Fruit fly (Drosophila melanogaster) whole organism, embryonic: Measurements from ENCODE around the gene CG13409.
A peak's percentile ranks its signal among the peaks of the same experiment; 100 is the strongest.

Source experiments
- Awh ChIP-seq: fragments of 200-800 bp; sonication (Bioruptor generic); IDR thresholded peaks from 2 replicates; pipeline ENCODE4, ENCODE4 v1.3.6; 2022; ENCODE audit warnings: missing biosample characterization, missing genetic modification characterization
- Bdp1 ChIP-seq: fragments of 200-800 bp; sonication (Bioruptor generic); optimal IDR thresholded peaks from 3 replicates; lab custom pipeline; 2016; ENCODE audit warnings: missing biosample characterization, missing genetic modification characterization
- CG10209 ChIP-seq: fragments of 200-800 bp; sonication (Bioruptor generic); optimal IDR thresholded peaks from 3 replicates; lab custom pipeline; 2017; ENCODE audit warnings: missing biosample characterization, mild to moderate bottlenecking, missing genetic modification characterization, missing genetic modification reagents
- CG11456 ChIP-seq: fragments of 200-800 bp; sonication (Bioruptor generic); IDR thresholded peaks from 3 replicates; pipeline ENCODE4 v1.3.6; 2022; ENCODE audit warnings: missing biosample characterization, missing genetic modification characterization
- CG12071 ChIP-seq: fragments of 200-800 bp; sonication (Bioruptor generic); optimal IDR thresholded peaks from 3 replicates; lab custom pipeline; 2018; ENCODE audit warnings: missing biosample characterization, mild to moderate bottlenecking, missing genetic modification characterization
- CG12155 ChIP-seq: fragments of 200-800 bp; sonication (Bioruptor generic); optimal IDR thresholded peaks from 3 replicates; lab custom pipeline; 2016; ENCODE audit warnings: missing biosample characterization, missing genetic modification characterization
- CG12219 ChIP-seq: fragments of 200-800 bp; sonication (Bioruptor generic); optimal IDR thresholded peaks from 3 replicates; lab custom pipeline; 2018; ENCODE audit warnings: missing biosample characterization, mild to moderate bottlenecking, missing genetic modification characterization
- CG13624 ChIP-seq: fragments of 200-800 bp; sonication (Bioruptor generic); optimal IDR thresholded peaks from 2 replicates; lab custom pipeline; 2016; ENCODE audit warnings: missing biosample characterization, missing genetic modification characterization
- CG15514 ChIP-seq: fragments of 200-800 bp; sonication (Bioruptor generic); optimal IDR thresholded peaks from 3 replicates; lab custom pipeline; 2017; ENCODE audit warnings: missing biosample characterization, missing genetic modification characterization, mild to moderate bottlenecking, moderate library complexity, missing genetic modification reagents
- CG16815 ChIP-seq: fragments of 200-800 bp; sonication (Bioruptor generic); optimal IDR thresholded peaks from 3 replicates; lab custom pipeline; 2017; ENCODE audit warnings: missing biosample characterization, mild to moderate bottlenecking, missing genetic modification characterization
- CG30403 ChIP-seq: fragments of 200-800 bp; sonication (Bioruptor generic); optimal IDR thresholded peaks from 3 replicates; lab custom pipeline; 2016; ENCODE audit warnings: missing biosample characterization, missing genetic modification characterization
- CG32772 ChIP-seq: fragments of 200-800 bp; sonication (Bioruptor generic); IDR thresholded peaks from 2 replicates; pipeline ENCODE4 v1.3.6; 2022; ENCODE audit warnings: missing biosample characterization, missing genetic modification characterization
- CG34376 ChIP-seq: fragments of 200-800 bp; sonication (Bioruptor generic); optimal IDR thresholded peaks from 2 replicates; lab custom pipeline; 2018; ENCODE audit warnings: missing biosample characterization, mild to moderate bottlenecking, missing genetic modification characterization
- CG3847 ChIP-seq: fragments of 200-800 bp; sonication (Bioruptor generic); IDR thresholded peaks from 2 replicates; pipeline ENCODE4 v1.3.6; 2022; ENCODE audit warnings: missing biosample characterization, missing genetic modification characterization
- CG3995 ChIP-seq: fragments of 200-800 bp; sonication (Bioruptor generic); optimal IDR thresholded peaks from 3 replicates; lab custom pipeline; 2016; ENCODE audit warnings: missing biosample characterization, missing genetic modification characterization
- CG4424 ChIP-seq: fragments of 200-800 bp; sonication (Bioruptor generic); optimal IDR thresholded peaks from 3 replicates; lab custom pipeline; 2016; ENCODE audit warnings: missing biosample characterization, missing genetic modification characterization
- CG4820 ChIP-seq: fragments of 200-800 bp; sonication (Bioruptor generic); optimal IDR thresholded peaks from 3 replicates; lab custom pipeline; 2016; ENCODE audit warnings: missing biosample characterization, missing genetic modification characterization
- CG8924 ChIP-seq: fragments of 200-800 bp; optimal IDR thresholded peaks from 3 replicates; lab custom pipeline; 2019; ENCODE audit warnings: missing biosample characterization, mild to moderate bottlenecking, missing genetic modification characterization, moderate library complexity
- CG9797 ChIP-seq: fragments of 200-800 bp; sonication (Bioruptor generic); optimal IDR thresholded peaks from 3 replicates; lab custom pipeline; 2018; ENCODE audit warnings: missing biosample characterization, mild to moderate bottlenecking, missing genetic modification characterization
- CG9817 ChIP-seq: fragments of 200-800 bp; sonication (Bioruptor generic); optimal IDR thresholded peaks from 2 replicates; lab custom pipeline; 2018; ENCODE audit warnings: missing biosample characterization, mild to moderate bottlenecking, missing genetic modification characterization, moderate library complexity
- CTCF ChIP-seq: fragments of 200-800 bp; sonication (Bioruptor generic); optimal IDR thresholded peaks from 2 replicates; lab custom pipeline; 2017; ENCODE audit warnings: missing biosample characterization, mild to moderate bottlenecking, missing genetic modification characterization, moderate library complexity
- Deaf1 ChIP-seq: fragments of 200-800 bp; optimal IDR thresholded peaks from 3 replicates; lab custom pipeline; 2019; ENCODE audit warnings: missing biosample characterization, mild to moderate bottlenecking, missing genetic modification characterization, moderate library complexity
- Doc2 ChIP-seq: fragments of 200-800 bp; sonication (Bioruptor generic); IDR thresholded peaks from 2 replicates; pipeline ENCODE4 v1.3.6; 2022; ENCODE audit warnings: missing biosample characterization, missing genetic modification characterization
- Doc3 ChIP-seq: fragments of 200-800 bp; sonication (Bioruptor generic); IDR thresholded peaks from 3 replicates; pipeline ENCODE4 v1.3.6; 2022; ENCODE audit warnings: missing biosample characterization, missing genetic modification characterization; ENCODE audit not compliant: partially characterized antibody
- Drgx ChIP-seq: fragments of 200-800 bp; sonication (Bioruptor generic); IDR thresholded peaks from 2 replicates; pipeline ENCODE4 v1.3.6; 2022; ENCODE audit warnings: missing biosample characterization, missing genetic modification characterization
- Elba2 ChIP-seq: fragments of 200-800 bp; sonication (Bioruptor generic); optimal IDR thresholded peaks from 3 replicates; lab custom pipeline; 2016; ENCODE audit warnings: missing biosample characterization, missing genetic modification characterization
- Gug ChIP-seq: fragments of 200-800 bp; sonication (Bioruptor generic); IDR thresholded peaks from 4 replicates; pipeline ENCODE4 v1.3.6; 2022; ENCODE audit warnings: missing biosample characterization, missing genetic modification characterization
- HLHmδ ChIP-seq: fragments of 200-800 bp; sonication (Bioruptor generic); optimal IDR thresholded peaks from 2 replicates; lab custom pipeline; 2018; ENCODE audit warnings: missing biosample characterization, mild to moderate bottlenecking, missing genetic modification characterization, moderate library complexity
- Hr3 ChIP-seq: fragments of 200-800 bp; sonication (Bioruptor generic); optimal IDR thresholded peaks from 3 replicates; lab custom pipeline; 2016; ENCODE audit warnings: missing biosample characterization, missing genetic modification characterization
- Hr39 ChIP-seq: fragments of >200 bp; optimal IDR thresholded peaks from 2 replicates; lab custom pipeline; 2017
- Hr51 ChIP-seq, 2 experiments: fragments of 200-800 bp; sonication (Bioruptor generic); optimal IDR thresholded peaks; 2 replicates in 1 of 2; 3 replicates in 1 of 2; lab custom pipeline; 2016 to 2018; ENCODE audit warnings: missing biosample characterization in 2 of 2, missing genetic modification characterization in 2 of 2, mild to moderate bottlenecking in 1 of 2, moderate library complexity in 1 of 2
- Sin3A ChIP-seq: fragments of >200 bp; optimal IDR thresholded peaks from 2 replicates; lab custom pipeline; 2018
- Sox100B ChIP-seq: fragments of 200-800 bp; sonication (Bioruptor generic); optimal IDR thresholded peaks from 3 replicates; lab custom pipeline; 2018; ENCODE audit warnings: missing biosample characterization, mild to moderate bottlenecking, missing genetic modification characterization
- ac ChIP-seq: fragments of 200-800 bp; sonication (Bioruptor generic); optimal IDR thresholded peaks from 3 replicates; lab custom pipeline; 2017; ENCODE audit warnings: missing biosample characterization, mild to moderate bottlenecking, missing genetic modification characterization
- bab2 ChIP-seq: fragments of 200-800 bp; sonication (Bioruptor generic); optimal IDR thresholded peaks from 2 replicates; lab custom pipeline; 2016; ENCODE audit warnings: missing biosample characterization, missing genetic modification characterization
- ci ChIP-seq: fragments of 200-800 bp; sonication (Bioruptor generic); IDR thresholded peaks from 3 replicates; pipeline ENCODE4 v1.3.6; 2022; ENCODE audit warnings: missing biosample characterization, missing genetic modification characterization
- dm ChIP-seq: fragments of 200-800 bp; sonication (Bioruptor generic); optimal IDR thresholded peaks from 3 replicates; lab custom pipeline; 2016; ENCODE audit warnings: missing biosample characterization, missing genetic modification characterization
- eyg ChIP-seq: fragments of 200-800 bp; sonication (Bioruptor generic); optimal IDR thresholded peaks from 3 replicates; lab custom pipeline; 2016; ENCODE audit warnings: missing biosample characterization, missing genetic modification characterization
- fu2 ChIP-seq: fragments of 200-800 bp; sonication (Bioruptor generic); optimal IDR thresholded peaks from 2 replicates; lab custom pipeline; 2016; ENCODE audit warnings: missing biosample characterization, missing genetic modification characterization
- ken ChIP-seq: fragments of 200-800 bp; sonication (Bioruptor generic); IDR thresholded peaks from 3 replicates; pipeline ENCODE4 v1.3.6; 2022; ENCODE audit warnings: missing biosample characterization, missing genetic modification characterization
- mam ChIP-seq: fragments of 200-800 bp; sonication (Bioruptor generic); optimal IDR thresholded peaks from 3 replicates; lab custom pipeline; 2016; ENCODE audit warnings: missing biosample characterization, missing genetic modification characterization
- nerfin-2 ChIP-seq: fragments of 200-800 bp; sonication (Bioruptor generic); IDR thresholded peaks from 2 replicates; pipeline ENCODE4 v1.3.6; 2022; ENCODE audit warnings: missing biosample characterization, missing genetic modification characterization; ENCODE audit not compliant: partially characterized antibody
- odd ChIP-seq: fragments of 200-800 bp; sonication (Bioruptor generic); optimal IDR thresholded peaks from 2 replicates; lab custom pipeline; 2017; ENCODE audit warnings: missing biosample characterization, mild to moderate bottlenecking, missing genetic modification characterization
- pros ChIP-seq: fragments of 200-800 bp; sonication (Bioruptor generic); optimal IDR thresholded peaks from 3 replicates; lab custom pipeline; 2019; ENCODE audit warnings: missing biosample characterization, mild to moderate bottlenecking, missing genetic modification characterization, moderate library complexity
- psq ChIP-seq: fragments of 200-800 bp; sonication (Bioruptor generic); optimal IDR thresholded peaks from 2 replicates; lab custom pipeline; 2017; ENCODE audit warnings: missing biosample characterization, missing genetic modification characterization
- pzg ChIP-seq: fragments of 200-800 bp; sonication (Bioruptor generic); optimal IDR thresholded peaks from 3 replicates; lab custom pipeline; 2018; ENCODE audit warnings: missing biosample characterization, mild to moderate bottlenecking, missing genetic modification characterization, moderate library complexity
- sens ChIP-seq: fragments of 200-800 bp; sonication (Bioruptor generic); peaks from one replicate; lab custom pipeline; 2016; ENCODE audit warnings: missing biosample characterization, missing genetic modification characterization
- sug ChIP-seq: fragments of 200-800 bp; optimal IDR thresholded peaks from 2 replicates; lab custom pipeline; 2019; ENCODE audit warnings: missing biosample characterization, mild to moderate bottlenecking, missing genetic modification characterization, moderate library complexity
- vnd ChIP-seq: fragments of 200-800 bp; sonication (Bioruptor generic); IDR thresholded peaks from 3 replicates; pipeline ENCODE4 v1.3.6; 2022; ENCODE audit warnings: missing biosample characterization, missing genetic modification characterization; ENCODE audit not compliant: partially characterized antibody
- vvl ChIP-seq: fragments of 200-800 bp; sonication (Bioruptor generic); IDR thresholded peaks from 2 replicates; pipeline ENCODE4 v1.3.6; 2022; ENCODE audit warnings: missing biosample characterization, missing genetic modification characterization
- yki ChIP-seq: fragments of >200 bp; optimal IDR thresholded peaks from 3 replicates; lab custom pipeline; 2018
- zen2 ChIP-seq: fragments of 200-800 bp; sonication (Bioruptor generic); IDR thresholded peaks from 3 replicates; pipeline ENCODE4 v1.3.6; 2022; ENCODE audit warnings: missing biosample characterization, missing genetic modification characterization; ENCODE audit not compliant: partially characterized antibody

Gene CG13409

dm6 chr3R:22018777-22019420 is 12.8 kb downstream of the CG13409 start, which contains the start of gene Idh3b (continued):
- TF ChIP-seq CG9817 (tag; lab: Kevin White, UChicago) (peak; percentile 67), Sox100B (GFP tag; lab: Kevin White, UChicago) (no peak), Doc2 (peak; percentile 28; the same call in 1 of the 2 replicates), CG15514 (GFP tag; lab: Kevin White, UChicago) (peak; percentile 83), CG9797 (peak; percentile 70), CG4424 (GFP tag; lab: Kevin White, UChicago) (peak; percentile 53), CG10209 (no peak), CG30403 (peak; percentile 69), CG12219 (GFP tag; lab: Kevin White, UChicago) (peak; percentile 5), ken (GFP tag; lab: Robert Waterston, UW) (peak; percentile 85), Awh (no peak), vvl (GFP tag; lab: Robert Waterston, UW) (peak; percentile 95; the same call in 1 of the 2 replicates), pzg (GFP tag; lab: Kevin White, UChicago) (peak; percentile 96), CG32772 (GFP tag; lab: Robert Waterston, UW) (peak; percentile 54; the same call in 1 of the 2 replicates), odd (GFP tag; lab: Kevin White, UChicago) (no peak), Gug (GFP tag; lab: Robert Waterston, UW) (peak; percentile 80), pros (GFP tag; lab: Kevin White, UChicago) (no peak), yki (lab: Kevin White, UChicago) (no peak), Hr39 (lab: Kevin White, UChicago) (no peak), Elba2 (GFP tag; lab: Kevin White, UChicago) (peak; percentile 61), mam (GFP tag; lab: Kevin White, UChicago) (peak; percentile 76), zen2 (GFP tag; lab: Robert Waterston, UW) (peak; percentile 94), psq (GFP tag; lab: Kevin White, UChicago) (no peak), eyg (peak; percentile 37), Sin3A (lab: Kevin White, UChicago) (peak; percentile 45), sug (tag; lab: Kevin White, UChicago) (peak; percentile 65), Drgx (GFP tag; lab: Robert Waterston, UW) (no peak), sens (GFP tag; lab: Kevin White, UChicago) (peak; percentile 93), bab2 (GFP tag; lab: Kevin White, UChicago) (peak; percentile 35), CG3847 (GFP tag; lab: Robert Waterston, UW) (peak; percentile 88), CG3995 (GFP tag; lab: Kevin White, UChicago) (peak; percentile 74), CG16815 (GFP tag; lab: Kevin White, UChicago) (peak; percentile 12), CG8924 (tag; lab: Kevin White, UChicago) (no peak), ac (GFP tag; lab: Kevin White, UChicago) (no peak), CG34376 (GFP tag; lab: Kevin White, UChicago) (peak; percentile 47), CG12071 (GFP tag; lab: Kevin White, UChicago) (no peak), ci (GFP tag; lab: Robert Waterston, UW) (peak; percentile 85), Deaf1 (tag; lab: Kevin White, UChicago) (no peak), CG12155 (peak; percentile 68), CTCF (GFP tag; lab: Kevin White, UChicago) (peak; percentile 40), vnd (GFP tag; lab: Robert Waterston, UW) (peak; percentile 86), CG13624 (peak; percentile 84), dm (GFP tag; lab: Kevin White, UChicago) (peak; percentile 65), CG11456 (no peak), fu2 (GFP tag; lab: Kevin White, UChicago) (peak; percentile 37), Bdp1 (GFP tag; lab: Kevin White, UChicago) (peak; percentile 54), nerfin-2 (GFP tag; lab: Robert Waterston, UW) (peak; percentile 72), Hr51 (GFP tag; optimal IDR thresholded peaks at IDR 0.05; lab: Kevin White, UChicago) (peak in 1 of 2 experiments; percentile 64), Hr3 (GFP tag; lab: Kevin White, UChicago) (peak; percentile 42), CG4820 (peak; percentile 48), HLHmδ (peak; percentile 8), Doc3 (GFP tag; lab: Robert Waterston, UW) (peak; percentile 94)
